Worm (Caenorhabditis elegans) whole organism, L3 larva: ENCODE measurements around the gene F54C8.1.

Experiments
- ama-1 ChIP-seq: fragments of 150-350 bp; optimal IDR thresholded peaks from 2 replicates; lab custom pipeline; 2018
- fos-1 ChIP-seq: fragments of 150-350 bp; optimal IDR thresholded peaks from 2 replicates; lab custom pipeline; 2014; ENCODE audit warnings: missing biosample characterization, missing genetic modification characterization
- mml-1 ChIP-seq: fragments of 150-350 bp; sonication (generic microtip); optimal IDR thresholded peaks from 3 replicates; lab custom pipeline; 2014; ENCODE audit warnings: missing biosample characterization, missing genetic modification characterization
- nhr-23 ChIP-seq: fragments of 150-350 bp; optimal IDR thresholded peaks from 2 replicates; lab custom pipeline; 2014; ENCODE audit warnings: missing biosample characterization, missing genetic modification reagents, missing genetic modification characterization
- nhr-237 ChIP-seq: fragments of 150-350 bp; optimal IDR thresholded peaks from 2 replicates; lab custom pipeline; 2014; ENCODE audit warnings: missing biosample characterization, missing genetic modification characterization
- nhr-76 ChIP-seq: fragments of 150-350 bp; sonication (generic microtip); optimal IDR thresholded peaks from 5 replicates; lab custom pipeline; 2014; ENCODE audit warnings: missing biosample characterization, missing genetic modification characterization
- skn-1 ChIP-seq: fragments of 150-350 bp; optimal IDR thresholded peaks from 2 replicates; lab custom pipeline; 2014; ENCODE audit warnings: missing biosample characterization, missing genetic modification characterization
- unc-39 ChIP-seq: sonication (generic microtip); optimal IDR thresholded peaks from 4 replicates; lab custom pipeline; 2017; ENCODE audit warnings: missing biosample characterization, missing genetic modification characterization

DNA sequence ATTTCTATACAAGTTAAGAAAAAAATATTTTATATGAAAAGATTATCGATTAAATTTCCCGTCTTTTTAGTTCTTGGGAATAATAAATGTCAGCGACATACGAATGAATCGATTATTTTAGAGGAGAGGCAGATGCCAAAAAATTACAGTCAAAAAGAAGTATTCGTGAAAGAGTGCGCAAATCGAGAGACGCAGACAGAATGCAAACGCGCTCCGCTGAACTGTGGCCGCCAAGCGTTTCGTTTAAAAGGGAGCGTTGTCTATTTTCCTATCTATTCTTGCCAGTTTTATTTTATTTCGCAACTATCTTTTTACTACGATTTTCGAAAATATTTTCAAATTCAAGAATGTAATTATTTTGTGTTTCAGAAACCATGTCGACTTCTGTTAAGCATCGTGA is 27.6 kb downstream of the F54C8.1 start, which contains the start of gene baf-1:
- TF ChIP-seq nhr-237 (tag; lab: Kevin White, UChicago) (no peak), nhr-76 (no peak), fos-1 (tag; lab: Kevin White, UChicago) (no peak), skn-1 (tag; lab: Kevin White, UChicago) (peak; percentile 30), nhr-23 (tag; lab: Kevin White, UChicago) (peak; percentile 68), ama-1 (lab: Kevin White, UChicago) (peak; percentile 12), mml-1 (tag; lab: Kevin White, UChicago) (no peak), unc-39 (tag; lab: Kevin White, UChicago) (no peak)
